Fruit fly (Drosophila melanogaster) whole organism, prepupa: ENCODE data around the gene Jhbp2.

Experiments
- Blimp-1 ChIP-seq: fragments of 200-800 bp; sonication (Bioruptor generic); optimal IDR thresholded peaks from 3 replicates; lab custom pipeline; 2017; ENCODE audit warnings: missing biosample characterization, missing genetic modification characterization, mild to moderate bottlenecking, moderate library complexity, missing genetic modification reagents
- CG10631 ChIP-seq: fragments of 200-800 bp; sonication (Bioruptor generic); optimal IDR thresholded peaks from 2 replicates; lab custom pipeline; 2016; ENCODE audit warnings: missing biosample characterization, missing genetic modification characterization
- CG10669 ChIP-seq: fragments of 200-800 bp; sonication (Bioruptor generic); optimal IDR thresholded peaks from 3 replicates; lab custom pipeline; 2018; ENCODE audit warnings: missing biosample characterization, mild to moderate bottlenecking, missing genetic modification characterization, moderate library complexity
- CG11294 ChIP-seq: fragments of 200-800 bp; sonication (Bioruptor generic); IDR thresholded peaks from 2 replicates; pipeline ENCODE4 v1.3.6; 2022; ENCODE audit warnings: missing biosample characterization, missing genetic modification characterization
- CG11762 ChIP-seq: fragments of 200-800 bp; sonication (Bioruptor generic); optimal IDR thresholded peaks from 3 replicates; lab custom pipeline; 2016; ENCODE audit warnings: missing biosample characterization, missing genetic modification characterization; ENCODE audit not compliant: insufficient read depth
- CG11902 ChIP-seq: fragments of 200-800 bp; sonication (Bioruptor generic); optimal IDR thresholded peaks from 3 replicates; lab custom pipeline; 2016; ENCODE audit warnings: missing biosample characterization, missing genetic modification characterization
- CG1621 ChIP-seq: fragments of 200-800 bp; sonication (Bioruptor generic); optimal IDR thresholded peaks from 3 replicates; lab custom pipeline; 2018; ENCODE audit warnings: missing biosample characterization, mild to moderate bottlenecking, missing genetic modification characterization
- CG16779 ChIP-seq: fragments of 200-800 bp; sonication (Bioruptor generic); optimal IDR thresholded peaks from 3 replicates; lab custom pipeline; 2017; ENCODE audit warnings: missing biosample characterization, mild to moderate bottlenecking, missing genetic modification characterization
- CG31627 ChIP-seq: fragments of 200-800 bp; sonication (Bioruptor generic); optimal IDR thresholded peaks from 3 replicates; lab custom pipeline; 2016; ENCODE audit warnings: missing biosample characterization, missing genetic modification characterization
- CG3919 ChIP-seq: fragments of 200-800 bp; sonication (Bioruptor generic); optimal IDR thresholded peaks from 3 replicates; lab custom pipeline; 2016; ENCODE audit warnings: missing biosample characterization, missing genetic modification characterization
- CG6163 ChIP-seq: fragments of 200-800 bp; sonication (Bioruptor generic); IDR thresholded peaks from 3 replicates; pipeline ENCODE4 v1.3.6; 2022; ENCODE audit warnings: missing biosample characterization, missing genetic modification characterization
- CG6276 ChIP-seq: fragments of 200-800 bp; sonication (Bioruptor generic); optimal IDR thresholded peaks from 2 replicates; lab custom pipeline; 2017; ENCODE audit warnings: missing biosample characterization, mild to moderate bottlenecking, missing genetic modification characterization
- CG6792 ChIP-seq: fragments of 200-800 bp; sonication (Bioruptor generic); optimal IDR thresholded peaks from 3 replicates; lab custom pipeline; 2016; ENCODE audit warnings: missing biosample characterization, missing genetic modification characterization
- CG6808 ChIP-seq: fragments of 200-800 bp; sonication (Bioruptor generic); optimal IDR thresholded peaks from 3 replicates; lab custom pipeline; 2017; ENCODE audit warnings: missing biosample characterization, missing genetic modification characterization, mild to moderate bottlenecking, moderate library complexity, missing genetic modification reagents
- CG6854 ChIP-seq: fragments of 200-800 bp; sonication (Bioruptor generic); optimal IDR thresholded peaks from 2 replicates; lab custom pipeline; 2017; ENCODE audit warnings: missing biosample characterization, mild to moderate bottlenecking, missing genetic modification characterization
- CG7368 ChIP-seq: fragments of 200-800 bp; sonication (Bioruptor generic); optimal IDR thresholded peaks from 3 replicates; lab custom pipeline; 2016; ENCODE audit warnings: missing biosample characterization, missing genetic modification characterization
- CG8119 ChIP-seq: fragments of 200-800 bp; sonication (Bioruptor generic); IDR thresholded peaks from 3 replicates; pipeline ENCODE4 v1.3.6; 2022; ENCODE audit warnings: missing biosample characterization, missing genetic modification characterization
- CG8319 ChIP-seq: fragments of 200-800 bp; sonication (Bioruptor generic); optimal IDR thresholded peaks from 3 replicates; lab custom pipeline; 2016; ENCODE audit warnings: missing biosample characterization, missing genetic modification characterization
- CG8632 ChIP-seq: fragments of 200-800 bp; sonication (Bioruptor generic); optimal IDR thresholded peaks from 3 replicates; lab custom pipeline; 2016; ENCODE audit warnings: missing biosample characterization, missing genetic modification characterization
- Eip75B ChIP-seq: fragments of 200-800 bp; sonication (Bioruptor generic); optimal IDR thresholded peaks from 3 replicates; lab custom pipeline; 2016; ENCODE audit warnings: missing biosample characterization, missing genetic modification characterization
- Eip78C ChIP-seq: fragments of 200-800 bp; sonication (Bioruptor generic); peaks from one replicate; lab custom pipeline; 2016; ENCODE audit warnings: missing biosample characterization, missing genetic modification characterization
- Eip93F ChIP-seq: fragments of 200-800 bp; sonication (Bioruptor generic); optimal IDR thresholded peaks from 2 replicates; lab custom pipeline; 2016; ENCODE audit warnings: missing biosample characterization, mild to moderate bottlenecking, missing genetic modification characterization
- Ets21C ChIP-seq: fragments of 200-800 bp; sonication (Bioruptor generic); optimal IDR thresholded peaks from 3 replicates; lab custom pipeline; 2016; ENCODE audit warnings: missing biosample characterization, missing genetic modification characterization
- Ets96B ChIP-seq: fragments of 200-800 bp; optimal IDR thresholded peaks from 2 replicates; lab custom pipeline; 2019; ENCODE audit warnings: missing biosample characterization, mild to moderate bottlenecking, missing genetic modification characterization, moderate library complexity
- Hr38 ChIP-seq: sonication (Bioruptor generic); optimal IDR thresholded peaks from 2 replicates; lab custom pipeline; 2016; ENCODE audit warnings: missing biosample characterization, missing genetic modification characterization
- Hr39 ChIP-seq: fragments of 200-800 bp; sonication (Bioruptor generic); optimal IDR thresholded peaks from 2 replicates; lab custom pipeline; 2016; ENCODE audit warnings: missing biosample characterization, missing genetic modification characterization
- Hr4 ChIP-seq: fragments of 200-800 bp; sonication (Bioruptor generic); optimal IDR thresholded peaks from 3 replicates; lab custom pipeline; 2016; ENCODE audit warnings: missing biosample characterization, missing genetic modification characterization
- Lpt ChIP-seq: fragments of 200-800 bp; sonication (Bioruptor generic); optimal IDR thresholded peaks from 3 replicates; lab custom pipeline; 2016; ENCODE audit warnings: missing biosample characterization, missing genetic modification characterization
- Met ChIP-seq: fragments of 200-800 bp; sonication (Bioruptor generic); optimal IDR thresholded peaks from 3 replicates; lab custom pipeline; 2016; ENCODE audit warnings: missing biosample characterization, missing genetic modification characterization
- OdsH ChIP-seq: fragments of 200-800 bp; sonication (Bioruptor generic); optimal IDR thresholded peaks from 3 replicates; lab custom pipeline; 2016; ENCODE audit warnings: missing biosample characterization, missing genetic modification characterization
- Smox ChIP-seq: fragments of 200-800 bp; sonication (Bioruptor generic); optimal IDR thresholded peaks from 3 replicates; lab custom pipeline; 2016; ENCODE audit warnings: missing biosample characterization, missing genetic modification characterization
- Sox102F ChIP-seq: fragments of 200-800 bp; sonication (Bioruptor generic); optimal IDR thresholded peaks from 2 replicates; lab custom pipeline; 2016; ENCODE audit warnings: missing biosample characterization, mild to moderate bottlenecking, missing genetic modification characterization
- Sox14 ChIP-seq: fragments of 200-800 bp; sonication (Bioruptor generic); optimal IDR thresholded peaks from 3 replicates; lab custom pipeline; 2016; ENCODE audit warnings: missing biosample characterization, missing genetic modification characterization
- Sox15 ChIP-seq: fragments of 200-800 bp; sonication (Bioruptor generic); optimal IDR thresholded peaks from 3 replicates; lab custom pipeline; 2016; ENCODE audit warnings: missing biosample characterization, missing genetic modification characterization
- achi ChIP-seq: fragments of 200-800 bp; sonication (Bioruptor generic); optimal IDR thresholded peaks from 3 replicates; lab custom pipeline; 2016; ENCODE audit warnings: missing biosample characterization, missing genetic modification characterization
- acj6 ChIP-seq: fragments of 200-800 bp; sonication (Bioruptor generic); optimal IDR thresholded peaks from 3 replicates; lab custom pipeline; 2016; ENCODE audit warnings: missing biosample characterization, missing genetic modification characterization
- cyc ChIP-seq: fragments of 200-800 bp; sonication (Bioruptor generic); optimal IDR thresholded peaks from 3 replicates; lab custom pipeline; 2016; ENCODE audit warnings: missing biosample characterization, missing genetic modification characterization
- dsx ChIP-seq: fragments of 200-800 bp; optimal IDR thresholded peaks from 3 replicates; lab custom pipeline; 2019; ENCODE audit warnings: missing biosample characterization, mild to moderate bottlenecking, missing genetic modification characterization, moderate library complexity; ENCODE audit not compliant: poor library complexity, severe bottlenecking
- eg ChIP-seq: fragments of 200-800 bp; sonication (Bioruptor generic); IDR thresholded peaks from 3 replicates; pipeline ENCODE4 v1.3.6; 2022; ENCODE audit warnings: missing biosample characterization, missing genetic modification characterization
- fd85E ChIP-seq: fragments of 200-800 bp; sonication (Bioruptor generic); optimal IDR thresholded peaks from 3 replicates; lab custom pipeline; 2016; ENCODE audit warnings: missing biosample characterization, missing genetic modification characterization
- fkh ChIP-seq: fragments of 200-800 bp; sonication (Bioruptor generic); optimal IDR thresholded peaks from 3 replicates; lab custom pipeline; 2017; ENCODE audit warnings: missing biosample characterization, mild to moderate bottlenecking, missing genetic modification characterization, moderate library complexity
- lz ChIP-seq: fragments of 200-800 bp; sonication (Bioruptor generic); optimal IDR thresholded peaks from 3 replicates; lab custom pipeline; 2016; ENCODE audit warnings: missing biosample characterization, missing genetic modification characterization
- net ChIP-seq: fragments of 200-800 bp; sonication (Bioruptor generic); optimal IDR thresholded peaks from 3 replicates; lab custom pipeline; 2016; ENCODE audit warnings: missing biosample characterization, missing genetic modification characterization
- pdm3 ChIP-seq: fragments of 200-800 bp; sonication (Bioruptor generic); optimal IDR thresholded peaks from 3 replicates; lab custom pipeline; 2016; ENCODE audit warnings: missing biosample characterization, missing genetic modification characterization
- salr ChIP-seq, 2 experiments: fragments of 200-800 bp; sonication (Bioruptor generic); optimal IDR thresholded peaks; 3 replicates each; lab custom pipeline; 2016 to 2018; ENCODE audit warnings: missing biosample characterization in 2 of 2, missing genetic modification characterization in 2 of 2, mild to moderate bottlenecking in 1 of 2
- spab ChIP-seq: fragments of 200-800 bp; sonication (Bioruptor generic); optimal IDR thresholded peaks from 2 replicates; lab custom pipeline; 2017; ENCODE audit warnings: missing biosample characterization, mild to moderate bottlenecking, missing genetic modification characterization, missing genetic modification reagents
- ss ChIP-seq, 2 experiments: fragments of 200-800 bp; sonication (Bioruptor generic); optimal IDR thresholded peaks; 2 replicates in 1 of 2; 3 replicates in 1 of 2; lab custom pipeline; 2017 to 2018; ENCODE audit warnings: mild to moderate bottlenecking in 2 of 2, missing biosample characterization in 2 of 2, missing genetic modification characterization in 2 of 2, moderate library complexity in 1 of 2
- vri ChIP-seq: fragments of 200-800 bp; sonication (Bioruptor generic); optimal IDR thresholded peaks from 3 replicates; lab custom pipeline; 2016; ENCODE audit warnings: missing biosample characterization, mild to moderate bottlenecking, missing genetic modification characterization

Gene Jhbp2

dm6 chr3R:4913181-4913580 is 48.0 kb downstream of the Jhbp2 start (continued):
- 0 out of 3 replicates have a peak, but pooled peaks have one; percentile 13 for TF ChIP-seq CG6163
- TF ChIP-seq CG6808 (GFP tag; lab: Kevin White, UChicago): no peak
- TF ChIP-seq CG7368: no peak
- peak; percentile 66 for TF ChIP-seq Eip78C (GFP tag; lab: Kevin White, UChicago)
- no peak for TF ChIP-seq Ets21C (GFP tag; lab: Kevin White, UChicago)
- no peak for TF ChIP-seq CG8632 (GFP tag; lab: Kevin White, UChicago)
- no peak for TF ChIP-seq Ets96B (tag; lab: Kevin White, UChicago)
- no peak for TF ChIP-seq pdm3 (GFP tag; lab: Kevin White, UChicago)
- TF ChIP-seq Hr38 (GFP tag; lab: Kevin White, UChicago): no peak
- TF ChIP-seq CG11762: no peak
- no peak for TF ChIP-seq CG11902 (GFP tag; lab: Kevin White, UChicago)
- no peak for TF ChIP-seq ss (GFP tag; optimal IDR thresholded peaks at IDR 0.05; lab: Kevin White, UChicago)
- 0 out of 2 replicates have a peak, but pooled peaks have one; percentile 17 for TF ChIP-seq CG11294 (GFP tag; lab: Robert Waterston, UW)
- TF ChIP-seq Hr4 (GFP tag; lab: Kevin White, UChicago): peak; percentile 38
- no peak for TF ChIP-seq fkh (GFP tag; lab: Kevin White, UChicago)
- no peak for TF ChIP-seq Lpt (GFP tag; lab: Kevin White, UChicago)
- peak; percentile 5 for TF ChIP-seq cyc
- TF ChIP-seq CG31627 (GFP tag; lab: Kevin White, UChicago): peak; percentile 15
- TF ChIP-seq net (GFP tag; lab: Kevin White, UChicago): peak; percentile 7
- TF ChIP-seq achi (GFP tag; lab: Kevin White, UChicago): peak; percentile 12
- peak; percentile 15 for TF ChIP-seq lz
- TF ChIP-seq eg (GFP tag; lab: Robert Waterston, UW): no peak
- peak; percentile 27 for TF ChIP-seq Sox102F (GFP tag; lab: Kevin White, UChicago)
- no peak for TF ChIP-seq vri (GFP tag; lab: Kevin White, UChicago)
- no peak for TF ChIP-seq fd85E (GFP tag; lab: Kevin White, UChicago)
- TF ChIP-seq CG8119 (GFP tag; lab: Robert Waterston, UW): 0 out of 3 replicates have a peak, but pooled peaks have one; percentile 22
- TF ChIP-seq, all 60 proteins: peak for 21

- TF ChIP-seq Sox15 (GFP tag; lab: Kevin White, UChicago) (peak; percentile 61), Eip75B (GFP tag; lab: Kevin White, UChicago) (peak; percentile 82), spab (peak; percentile 5), CG6854 (GFP tag; lab: Kevin White, UChicago) (peak; percentile 62), dsx (peak; percentile 14), Sox14 (GFP tag; lab: Kevin White, UChicago) (peak; percentile 89), CG6163 (peak; percentile 83), Blimp-1 (GFP tag; lab: Kevin White, UChicago) (peak; percentile 47), Hr4 (GFP tag; lab: Kevin White, UChicago) (peak; percentile 60), CG7368 (peak; percentile 61), ss (GFP tag; optimal IDR thresholded peaks at IDR 0.05; lab: Kevin White, UChicago) (peak; percentile 21 to 55), CG3919 (GFP tag; lab: Kevin White, UChicago) (peak; percentile 74), CG6808 (GFP tag; lab: Kevin White, UChicago) (peak; percentile 36), OdsH (GFP tag; lab: Kevin White, UChicago) (peak; percentile 78), CG6276 (GFP tag; lab: Kevin White, UChicago) (no peak), CG1621 (peak; percentile 45), CG8119 (GFP tag; lab: Robert Waterston, UW) (no peak), lz (peak; percentile 85), CG10669 (GFP tag; lab: Kevin White, UChicago) (peak; percentile 72), CG6792 (GFP tag; lab: Kevin White, UChicago) (peak; percentile 73), CG11762 (peak; percentile 25), salr (GFP tag; optimal IDR thresholded peaks at IDR 0.05; lab: Kevin White, UChicago) (peak in 1 of 2 experiments; percentile 52), Eip93F (GFP tag; lab: Kevin White, UChicago) (peak; percentile 55), fkh (GFP tag; lab: Kevin White, UChicago) (peak; percentile 94), Ets21C (GFP tag; lab: Kevin White, UChicago) (peak; percentile 74), Smox (GFP tag; lab: Kevin White, UChicago) (peak; percentile 81), acj6 (GFP tag; lab: Kevin White, UChicago) (peak; percentile 75), Met (GFP tag; lab: Kevin White, UChicago) (peak; percentile 85), CG8319 (GFP tag; lab: Kevin White, UChicago) (peak; percentile 62), CG10631 (GFP tag; lab: Kevin White, UChicago) (peak; percentile 60), fd85E (GFP tag; lab: Kevin White, UChicago) (peak; percentile 22), Hr39 (GFP tag; lab: Kevin White, UChicago) (peak; percentile 85), CG16779 (tag; lab: Kevin White, UChicago) (peak; percentile 39)
These were observed 49.0 kb downstream of the Jhbp2 start for dm6 chr3R:4912130-4912549.
